Fruit fly (Drosophila melanogaster) whole organism: ENCODE measurements around the gene velo.

Source experiments
- CG8478 ChIP-seq: fragments of >200 bp; optimal IDR thresholded peaks from 2 replicates; lab custom pipeline; 2018; ENCODE audit warnings: inconsistent platforms
- EcR ChIP-seq, 2 experiments: fragments of >200 bp; optimal IDR thresholded peaks; 2 replicates each; lab custom pipeline; 2017; ENCODE audit warnings: missing biosample characterization in 2 of 2, missing genetic modification characterization in 2 of 2, missing genetic modification reagents in 2 of 2
- pan ChIP-seq: fragments of >200 bp; optimal IDR thresholded peaks from 2 replicates; lab custom pipeline; 2017
- usp ChIP-seq: fragments of >200 bp; optimal IDR thresholded peaks from 2 replicates; lab custom pipeline; 2017; ENCODE audit warnings: missing biosample characterization, missing genetic modification characterization, mixed read lengths

dm6 chr3L:6697353-6697752 lies 55.2 kb downstream of the velo start:
- TF ChIP-seq EcR (GFP tag; optimal IDR thresholded peaks at IDR 0.05; lab: Kevin White, UChicago) (no peak), usp (GFP tag; lab: Kevin White, UChicago) (no peak), CG8478 (lab: Kevin White, UChicago) (no peak), pan (lab: Kevin White, UChicago) (no peak)
